Comparison of ENCODE assay signal across 5 fruit fly cellular contexts in genomic region chrX:10463056-10463710, dm6.
TF ChIP-seq lines count a peak whose summit lies in the region.

No protein-coding gene starts in this region.

- TF ChIP-seq CTCF in whole organism, embryonic (GFP tag; optimal IDR thresholded peaks at IDR 0.05; lab: Kevin White, UChicago), result peak; percentile 24

TF ChIP-seq in whole organism, adult, 20 proteins besides CTCF, POLR2A, EP300 and RAD21:
- TF ChIP-seq pad (GFP tag; optimal IDR thresholded peaks at IDR 0.05; lab: Kevin White, UChicago) (peak; percentile 23), Mnt (GFP tag; optimal IDR thresholded peaks at IDR 0.05; lab: Kevin White, UChicago) (peak; percentile 15), cnc (optimal IDR thresholded peaks at IDR 0.05; lab: Kevin White, UChicago) (no peak), bab1 (GFP tag; optimal IDR thresholded peaks at IDR 0.05; lab: Kevin White, UChicago) (peak; percentile 60), Hr96 (GFP tag; optimal IDR thresholded peaks at IDR 0.05; lab: Kevin White, UChicago) (no peak), CG5204 (GFP tag; optimal IDR thresholded peaks at IDR 0.05; lab: Kevin White, UChicago) (no peak), CG7045 (GFP tag; optimal IDR thresholded peaks at IDR 0.05; lab: Kevin White, UChicago) (peak; percentile 38), Crg-1 (GFP tag; optimal IDR thresholded peaks at IDR 0.05; lab: Kevin White, UChicago) (peak; percentile 13), cic (GFP tag; optimal IDR thresholded peaks at IDR 0.05; lab: Kevin White, UChicago) (peak; percentile 0), kay (GFP tag; lab: Kevin White, UChicago; ENCODE audit: borderline replicate concordance) (no peak)
TF ChIP-seq in whole organism, adult: peak in this region for 6.

TF ChIP-seq in whole organism, embryonic, 481 proteins besides CTCF, POLR2A, EP300 and RAD21 (continues in another document):
- TF ChIP-seq CG7839 (tag; optimal IDR thresholded peaks at IDR 0.05; lab: Kevin White, UChicago), result no peak
- TF ChIP-seq toy (GFP tag; IDR thresholded peaks at IDR 0.05; lab: Robert Waterston, UW), result no peak
- TF ChIP-seq Hr78 (GFP tag; optimal IDR thresholded peaks at IDR 0.05; lab: Kevin White, UChicago), result no peak
- no peak for TF ChIP-seq lab (GFP tag; optimal IDR thresholded peaks at IDR 0.05; lab: Kevin White, UChicago)
- no peak for TF ChIP-seq D (optimal IDR thresholded peaks at IDR 0.05; lab: Kevin White, UChicago)
- TF ChIP-seq D (GFP tag; optimal IDR thresholded peaks at IDR 0.05; lab: Kevin White, UChicago), result no peak
- TF ChIP-seq Nf-YB (GFP tag; optimal IDR thresholded peaks at IDR 0.05; lab: Kevin White, UChicago), result no peak
- peak; percentile 31 for TF ChIP-seq slbo (GFP tag; IDR thresholded peaks at IDR 0.05; lab: Robert Waterston, UW)
- no peak for TF ChIP-seq CG14050 (GFP tag; IDR thresholded peaks at IDR 0.05; lab: Robert Waterston, UW)
- TF ChIP-seq lmd (GFP tag; IDR thresholded peaks at IDR 0.05; lab: Robert Waterston, UW), result no peak
- TF ChIP-seq pum (GFP tag; optimal IDR thresholded peaks at IDR 0.05; lab: Kevin White, UChicago), result no peak
- no peak for TF ChIP-seq Hr39 (optimal IDR thresholded peaks at IDR 0.05; lab: Kevin White, UChicago)
- no peak for TF ChIP-seq crol (GFP tag; IDR thresholded peaks at IDR 0.05; lab: Robert Waterston, UW)
- no peak for TF ChIP-seq CG32767 (GFP tag; IDR thresholded peaks at IDR 0.05; lab: Robert Waterston, UW)
- peak; percentile 36 for TF ChIP-seq NC2β (GFP tag; optimal IDR thresholded peaks at IDR 0.05; lab: Kevin White, UChicago)
- no peak for TF ChIP-seq CG17385 (GFP tag; optimal IDR thresholded peaks at IDR 0.05; lab: Kevin White, UChicago)
- 0 out of 2 replicates have a peak, but pooled peaks have one; percentile 6 for TF ChIP-seq CG9932 (GFP tag; IDR thresholded peaks at IDR 0.05; lab: Robert Waterston, UW)
- TF ChIP-seq HLH54F (GFP tag; optimal IDR thresholded peaks at IDR 0.05; lab: Kevin White, UChicago), result no peak
- TF ChIP-seq tap (tag; optimal IDR thresholded peaks at IDR 0.05; lab: Kevin White, UChicago), result no peak
- peak; percentile 63; the same call in 2 of the 3 replicates for TF ChIP-seq CG6791 (GFP tag; IDR thresholded peaks at IDR 0.05; lab: Robert Waterston, UW; ENCODE audit: partially characterized antibody)
- no peak for TF ChIP-seq run (tag; optimal IDR thresholded peaks at IDR 0.05; lab: Kevin White, UChicago)

TF ChIP-seq in whole organism, prepupa, 60 proteins besides CTCF, POLR2A, EP300 and RAD21:
- TF ChIP-seq CG31627 (GFP tag; optimal IDR thresholded peaks at IDR 0.05; lab: Kevin White, UChicago) (peak; percentile 15), achi (GFP tag; optimal IDR thresholded peaks at IDR 0.05; lab: Kevin White, UChicago) (peak; percentile 77), Sox14 (GFP tag; optimal IDR thresholded peaks at IDR 0.05; lab: Kevin White, UChicago) (peak; percentile 13), esn (GFP tag; optimal IDR thresholded peaks at IDR 0.05; lab: Kevin White, UChicago) (peak; percentile 28), fkh (GFP tag; optimal IDR thresholded peaks at IDR 0.05; lab: Kevin White, UChicago) (no peak), Eip78C (GFP tag; lab: Kevin White, UChicago) (peak; percentile 45), Hr4 (GFP tag; optimal IDR thresholded peaks at IDR 0.05; lab: Kevin White, UChicago) (no peak), CG6163 (GFP tag; IDR thresholded peaks at IDR 0.05; lab: Robert Waterston, UW) (0 out of 3 replicates have a peak, but pooled peaks have one; percentile 25)

TF ChIP-seq in whole organism, pupa, 21 proteins besides CTCF, POLR2A, EP300 and RAD21:
- TF ChIP-seq CG4496 (GFP tag; IDR thresholded peaks at IDR 0.05; lab: Robert Waterston, UW) (0 out of 3 replicates have a peak, but pooled peaks have one; percentile 22), CG34367 (tag; optimal IDR thresholded peaks at IDR 0.05; lab: Kevin White, UChicago) (no peak), CG17806 (tag; optimal IDR thresholded peaks at IDR 0.05; lab: Kevin White, UChicago) (no peak), CG32121 (GFP tag; IDR thresholded peaks at IDR 0.05; lab: Robert Waterston, UW) (no peak), CG10348 (GFP tag; IDR thresholded peaks at IDR 0.05; lab: Robert Waterston, UW) (no peak), Pif1B (GFP tag; optimal IDR thresholded peaks at IDR 0.05; lab: Kevin White, UChicago) (no peak), Pif1A (GFP tag; optimal IDR thresholded peaks at IDR 0.05; lab: Kevin White, UChicago) (no peak), CG12605 (GFP tag; IDR thresholded peaks at IDR 0.05; lab: Robert Waterston, UW) (no peak), fd96Ca (GFP tag; IDR thresholded peaks at IDR 0.05; lab: Robert Waterston, UW) (peak; percentile 40; the same call in 1 of the 3 replicates), CG8159 (tag; optimal IDR thresholded peaks at IDR 0.05; lab: Kevin White, UChicago) (no peak)

TF ChIP-seq in whole organism, wandering third instar larva, 38 proteins besides CTCF, POLR2A, EP300 and RAD21:
- TF ChIP-seq Mio (GFP tag; optimal IDR thresholded peaks at IDR 0.05; lab: Kevin White, UChicago) (no peak), Rel (GFP tag; optimal IDR thresholded peaks at IDR 0.05; lab: Kevin White, UChicago) (no peak), Rel (tag; optimal IDR thresholded peaks at IDR 0.05; lab: Kevin White, UChicago) (peak; percentile 5), CG32264 (GFP tag; optimal IDR thresholded peaks at IDR 0.05; lab: Kevin White, UChicago) (no peak), h (GFP tag; optimal IDR thresholded peaks at IDR 0.05; lab: Kevin White, UChicago) (peak; percentile 19), GATAd (GFP tag; optimal IDR thresholded peaks at IDR 0.05; lab: Kevin White, UChicago) (no peak), ey (GFP tag; optimal IDR thresholded peaks at IDR 0.05; lab: Kevin White, UChicago) (peak; percentile 0), foxo (GFP tag; optimal IDR thresholded peaks at IDR 0.05; lab: Kevin White, UChicago) (peak in 1 of 2 experiments; percentile 42), fru (GFP tag; optimal IDR thresholded peaks at IDR 0.05; lab: Kevin White, UChicago) (peak; percentile 29), HLH106 (tag; optimal IDR thresholded peaks at IDR 0.05; lab: Kevin White, UChicago) (peak; percentile 16), Sp1 (GFP tag; optimal IDR thresholded peaks at IDR 0.05; lab: Kevin White, UChicago) (peak; percentile 14), Hr83 (GFP tag; optimal IDR thresholded peaks at IDR 0.05; lab: Kevin White, UChicago; ENCODE audit: poor library complexity, severe bottlenecking) (peak; percentile 36)
TF ChIP-seq in whole organism, wandering third instar larva: peak in this region for 8.
